Worm (Caenorhabditis elegans) whole organism, L4 larva: Measurements from ENCODE around the gene Y116A8C.25.

Source experiments
- aly-2 ChIP-seq: sonication (generic microtip); optimal IDR thresholded peaks from 2 replicates; lab custom pipeline; 2018; ENCODE audit warnings: missing biosample characterization, missing genetic modification characterization
- ama-1 ChIP-seq: fragments of 150-350 bp; optimal IDR thresholded peaks from 2 replicates; lab custom pipeline; 2014; ENCODE audit warnings: inconsistent platforms, mixed read lengths
- ceh-32 ChIP-seq: sonication (generic microtip); optimal IDR thresholded peaks from 2 replicates; lab custom pipeline; 2016; ENCODE audit warnings: mild to moderate bottlenecking, missing genetic modification characterization, missing compliant biosample characterization; ENCODE audit not compliant: poor library complexity
- ces-1 ChIP-seq: fragments of 150-350 bp; sonication (generic microtip); optimal IDR thresholded peaks from 4 replicates; lab custom pipeline; 2014; ENCODE audit warnings: missing biosample characterization, missing genetic modification reagents, missing genetic modification characterization
- cey-2 ChIP-seq: sonication (generic microtip); optimal IDR thresholded peaks from 3 replicates; lab custom pipeline; 2017; ENCODE audit warnings: missing genetic modification characterization, mild to moderate bottlenecking, missing compliant biosample characterization, antibody characterized with exemption, borderline replicate concordance; ENCODE audit not compliant: insufficient read depth
- fos-1 ChIP-seq: fragments of 150-350 bp; optimal IDR thresholded peaks from 2 replicates; lab custom pipeline; 2014; ENCODE audit warnings: missing biosample characterization, missing genetic modification characterization
- lin-13 ChIP-seq: fragments of 150-350 bp; optimal IDR thresholded peaks from 2 replicates; lab custom pipeline; 2014; ENCODE audit warnings: missing biosample characterization, missing genetic modification reagents, missing genetic modification characterization
- lsy-2 ChIP-seq, 2 experiments: fragments of 150-350 bp in 1 of 2; sonication (generic microtip) in 1 of 2; optimal IDR thresholded peaks; 2 replicates each; lab custom pipeline; 2014 to 2017; ENCODE audit warnings: missing biosample characterization in 2 of 2, missing genetic modification characterization in 2 of 2
- nhr-25 ChIP-seq: sonication (generic microtip); optimal IDR thresholded peaks from 2 replicates; lab custom pipeline; 2017; ENCODE audit warnings: missing genetic modification characterization, mild to moderate bottlenecking, missing compliant biosample characterization, antibody characterized with exemption, moderate library complexity, borderline replicate concordance; ENCODE audit not compliant: insufficient read depth
- nhr-28 ChIP-seq: fragments of 150-350 bp; optimal IDR thresholded peaks from 2 replicates; lab custom pipeline; 2014; ENCODE audit warnings: missing biosample characterization, missing genetic modification characterization
- nhr-48 ChIP-seq: sonication (generic microtip); optimal IDR thresholded peaks from 2 replicates; lab custom pipeline; 2016; ENCODE audit warnings: mild to moderate bottlenecking, missing genetic modification characterization, missing compliant biosample characterization
- nhr-76 ChIP-seq: fragments of 150-350 bp; optimal IDR thresholded peaks from 2 replicates; lab custom pipeline; 2014; ENCODE audit warnings: missing biosample characterization, missing genetic modification characterization
- saeg-2 ChIP-seq: fragments of 200-800 bp; sonication (Bioruptor generic); IDR thresholded peaks from 2 replicates; pipeline ENCODE4 v1.3.6; 2022; ENCODE audit warnings: missing genetic modification reagents, missing genetic modification characterization, missing compliant biosample characterization
- zfp-2 ChIP-seq: sonication (generic microtip); optimal IDR thresholded peaks from 2 replicates; lab custom pipeline; 2016; ENCODE audit warnings: mild to moderate bottlenecking, missing genetic modification characterization, missing compliant biosample characterization

ce11 chrIV:17084317-17084716 is 5.8 kb upstream of the Y116A8C.25 start:
- TF ChIP-seq fos-1 (tag; lab: Kevin White, UChicago) (no peak), cey-2 (tag; lab: Kevin White, UChicago) (no peak), nhr-48 (no peak), zfp-2 (tag; lab: Kevin White, UChicago) (no peak), nhr-76 (tag; lab: Kevin White, UChicago) (no peak), ama-1 (no peak), saeg-2 (GFP tag; lab: Robert Waterston, UW) (no peak), lsy-2 (tag; optimal IDR thresholded peaks at IDR 0.05; lab: Kevin White, UChicago) (no peak), aly-2 (no peak), lin-13 (GFP tag; lab: Kevin White, UChicago) (no peak), ces-1 (GFP tag; lab: Kevin White, UChicago) (no peak), ceh-32 (tag; lab: Kevin White, UChicago) (no peak), nhr-25 (no peak), nhr-28 (tag; lab: Kevin White, UChicago) (no peak)
